Worm (Caenorhabditis elegans): ENCODE measurements around the gene dhs-9.

DNA sequence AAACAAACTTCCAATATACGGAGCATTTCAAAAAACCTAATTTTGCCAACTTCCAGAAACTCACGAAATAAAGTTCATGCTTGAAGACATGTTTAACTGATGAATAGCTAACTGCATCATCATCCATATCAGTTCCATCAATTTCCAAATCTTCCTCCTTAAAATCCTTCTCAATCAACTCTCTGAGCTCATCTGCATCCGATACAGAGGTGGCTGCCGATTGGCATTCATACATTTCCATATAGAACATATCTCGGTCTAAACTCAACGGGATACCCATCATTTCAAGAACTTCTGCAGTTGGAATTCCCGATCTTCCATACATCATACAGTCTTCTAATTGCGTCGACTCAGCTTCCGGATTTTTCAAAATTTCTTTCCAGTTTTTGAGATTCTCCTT, 21.5 kb upstream of the dhs-9 start:
- TF ChIP-seq F57C9.4 (tag; optimal IDR thresholded peaks at IDR 0.05) (no peak), hlh-26 (GFP tag; conservative IDR thresholded peaks at IDR 0.05) (no peak), F39B2.1 (GFP tag; IDR thresholded peaks at IDR 0.05) (no peak), snpc-4 (GFP tag; optimal IDR thresholded peaks at IDR 0.05) (no peak), snpc-4 (tag; optimal IDR thresholded peaks at IDR 0.05) (no peak), nfya-1 (tag; optimal IDR thresholded peaks at IDR 0.05; ENCODE audit: borderline replicate concordance, insufficient read depth) (no peak), ceh-40 (GFP tag; IDR thresholded peaks at IDR 0.05) (no peak), akir-1 (GFP tag; optimal IDR thresholded peaks at IDR 0.05) (no peak), unc-62 (GFP tag; optimal IDR thresholded peaks at IDR 0.05) (no peak), sea-2 (GFP tag; IDR thresholded peaks at IDR 0.05) (no peak), hsf-1 (GFP tag; IDR thresholded peaks at IDR 0.05) (no peak), attf-5 (GFP tag; optimal IDR thresholded peaks at IDR 0.05) (no peak)
